Worm (Caenorhabditis elegans) whole organism, mixed stage, embryonic: ENCODE data around the gene mel-32.

Source experiments
- ces-1 ChIP-seq: fragments of 150-350 bp; optimal IDR thresholded peaks from 2 replicates; lab custom pipeline; 2014; ENCODE audit warnings: missing biosample characterization, missing genetic modification reagents, missing genetic modification characterization
- elt-3 ChIP-seq: fragments of 150-350 bp; optimal IDR thresholded peaks from 2 replicates; lab custom pipeline; 2014; ENCODE audit warnings: missing biosample characterization, missing genetic modification characterization
- nhr-76 ChIP-seq: sonication (generic microtip); optimal IDR thresholded peaks from 2 replicates; lab custom pipeline; 2017; ENCODE audit warnings: missing biosample characterization, missing genetic modification characterization
- pha-4 ChIP-seq: fragments of 150-350 bp; optimal IDR thresholded peaks from 2 replicates; lab custom pipeline; 2018; ENCODE audit warnings: missing biosample characterization, missing genetic modification reagents, missing genetic modification characterization
- unc-39 ChIP-seq: fragments of 150-350 bp; optimal IDR thresholded peaks from 2 replicates; lab custom pipeline; 2014; ENCODE audit warnings: missing biosample characterization, missing genetic modification characterization
- unc-62 ChIP-seq: fragments of 150-350 bp; optimal IDR thresholded peaks from 2 replicates; lab custom pipeline; 2014; ENCODE audit warnings: missing biosample characterization, missing genetic modification reagents, missing genetic modification characterization
- ztf-11 ChIP-seq: fragments of 150-350 bp; optimal IDR thresholded peaks from 2 replicates; lab custom pipeline; 2014; ENCODE audit warnings: missing biosample characterization, missing genetic modification characterization

DNA sequence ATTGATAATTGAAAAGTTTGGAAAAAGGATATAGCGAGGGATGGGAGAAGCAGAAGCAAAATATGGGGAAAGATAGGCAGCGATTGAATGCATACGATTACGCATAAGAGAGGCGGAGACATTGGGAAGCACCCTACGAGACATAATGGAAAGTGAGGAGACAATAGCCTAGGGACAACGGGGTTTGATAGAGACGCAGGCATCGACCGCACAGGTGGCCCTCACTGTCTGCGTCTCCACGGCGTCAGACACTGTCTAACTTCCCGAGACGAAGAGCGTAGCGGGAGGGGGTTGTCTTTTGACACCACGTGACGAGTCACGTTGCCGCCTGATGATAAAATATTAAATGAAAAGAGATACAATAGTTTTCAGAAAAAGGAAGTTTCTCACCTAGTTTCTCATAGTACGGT lies 21.8 kb downstream of the mel-32 start:
- peak; percentile 17 for TF ChIP-seq unc-62 (GFP tag; lab: Kevin White, UChicago)
- TF ChIP-seq nhr-76 (tag; lab: Kevin White, UChicago) = no peak
- TF ChIP-seq ces-1 (GFP tag; lab: Kevin White, UChicago) = peak; percentile 75
- TF ChIP-seq pha-4 (tag; lab: Kevin White, UChicago) = peak; percentile 82
- no peak for TF ChIP-seq unc-39 (tag; lab: Kevin White, UChicago)
- TF ChIP-seq elt-3 (tag; lab: Kevin White, UChicago) = no peak
- TF ChIP-seq ztf-11 (tag; lab: Kevin White, UChicago) = no peak
